Worm (Caenorhabditis elegans) whole organism, mixed stage, embryonic: ENCODE data around the gene gex-4.

Experiments
- M03D4.4 ChIP-seq: sonication (generic microtip); optimal IDR thresholded peaks from 2 replicates; lab custom pipeline; 2017; ENCODE audit warnings: mild to moderate bottlenecking, missing genetic modification characterization, missing compliant biosample characterization
- bed-3 ChIP-seq: fragments of 200-800 bp; sonication (Bioruptor generic); optimal IDR thresholded peaks from 3 replicates; lab custom pipeline; 2018; ENCODE audit warnings: mild to moderate bottlenecking, missing genetic modification characterization, moderate library complexity, missing compliant biosample characterization
- blmp-1 ChIP-seq: fragments of 150-350 bp; optimal IDR thresholded peaks from 2 replicates; lab custom pipeline; 2014; ENCODE audit warnings: missing biosample characterization, missing genetic modification characterization
- ceh-39 ChIP-seq: fragments of 150-350 bp; optimal IDR thresholded peaks from 2 replicates; lab custom pipeline; 2014; ENCODE audit warnings: missing biosample characterization, missing genetic modification characterization
- ceh-43 ChIP-seq: fragments of 200-800 bp; sonication (Bioruptor generic); optimal IDR thresholded peaks from 2 replicates; lab custom pipeline; 2018; ENCODE audit warnings: mild to moderate bottlenecking, missing genetic modification characterization, moderate library complexity, missing compliant biosample characterization
- ces-1 ChIP-seq: fragments of 150-350 bp; optimal IDR thresholded peaks from 2 replicates; lab custom pipeline; 2014; ENCODE audit warnings: missing biosample characterization, missing genetic modification reagents, missing genetic modification characterization
- cnd-1 ChIP-seq: fragments of 200-800 bp; sonication (Bioruptor generic); optimal IDR thresholded peaks from 2 replicates; lab custom pipeline; 2018; ENCODE audit warnings: mild to moderate bottlenecking, missing genetic modification characterization, missing compliant biosample characterization
- drap-1 ChIP-seq: fragments of 200-800 bp; sonication (Bioruptor generic); optimal IDR thresholded peaks from 3 replicates; lab custom pipeline; 2018; ENCODE audit warnings: mild to moderate bottlenecking, missing genetic modification characterization, missing compliant biosample characterization
- elt-1 ChIP-seq: sonication (generic microtip); optimal IDR thresholded peaks from 2 replicates; lab custom pipeline; 2017; ENCODE audit warnings: missing genetic modification characterization, mild to moderate bottlenecking, missing compliant biosample characterization, antibody characterized with exemption, moderate library complexity, borderline replicate concordance; ENCODE audit not compliant: insufficient read depth
- elt-3 ChIP-seq: fragments of 150-350 bp; optimal IDR thresholded peaks from 2 replicates; lab custom pipeline; 2014; ENCODE audit warnings: missing biosample characterization, missing genetic modification characterization
- flh-1 ChIP-seq: fragments of 200-800 bp; sonication (Bioruptor generic); optimal IDR thresholded peaks from 2 replicates; lab custom pipeline; 2018; ENCODE audit warnings: mild to moderate bottlenecking, missing genetic modification characterization, moderate library complexity, missing compliant biosample characterization
- ham-2 ChIP-seq: fragments of 200-800 bp; sonication (Bioruptor generic); optimal IDR thresholded peaks from 2 replicates; lab custom pipeline; 2018; ENCODE audit warnings: mild to moderate bottlenecking, missing genetic modification characterization, missing compliant biosample characterization
- hlh-1 ChIP-seq: fragments of 150-350 bp; optimal IDR thresholded peaks from 2 replicates; lab custom pipeline; 2014; ENCODE audit warnings: missing biosample characterization, missing genetic modification reagents, missing genetic modification characterization
- lin-13 ChIP-seq: fragments of 150-350 bp; optimal IDR thresholded peaks from 2 replicates; lab custom pipeline; 2014; ENCODE audit warnings: missing biosample characterization, missing genetic modification characterization
- lin-32 ChIP-seq: fragments of 200-800 bp; sonication (Bioruptor generic); optimal IDR thresholded peaks from 2 replicates; lab custom pipeline; 2018; ENCODE audit warnings: mild to moderate bottlenecking, missing genetic modification characterization, missing compliant biosample characterization
- lsy-2 ChIP-seq: fragments of 150-350 bp; optimal IDR thresholded peaks from 2 replicates; lab custom pipeline; 2014; ENCODE audit warnings: missing biosample characterization, missing genetic modification characterization
- mab-5 ChIP-seq: fragments of 150-350 bp; optimal IDR thresholded peaks from 2 replicates; lab custom pipeline; 2014; ENCODE audit warnings: missing biosample characterization, missing genetic modification characterization
- mep-1 ChIP-seq: fragments of 150-350 bp; optimal IDR thresholded peaks from 2 replicates; lab custom pipeline; 2017; ENCODE audit warnings: missing biosample characterization, missing genetic modification reagents, missing genetic modification characterization, inconsistent platforms
- mls-2 ChIP-seq: sonication (generic microtip); optimal IDR thresholded peaks from 2 replicates; lab custom pipeline; 2016; ENCODE audit warnings: mild to moderate bottlenecking, missing genetic modification characterization, moderate library complexity, missing compliant biosample characterization
- nhr-12 ChIP-seq: fragments of 150-350 bp; optimal IDR thresholded peaks from 2 replicates; lab custom pipeline; 2014; ENCODE audit warnings: missing biosample characterization, missing genetic modification characterization
- nhr-2 ChIP-seq: fragments of 150-350 bp; optimal IDR thresholded peaks from 2 replicates; lab custom pipeline; 2014; ENCODE audit warnings: missing biosample characterization, missing genetic modification characterization
- nhr-237 ChIP-seq: fragments of 150-350 bp; optimal IDR thresholded peaks from 2 replicates; lab custom pipeline; 2014; ENCODE audit warnings: missing biosample characterization, missing genetic modification characterization
- nhr-28 ChIP-seq: fragments of 150-350 bp; optimal IDR thresholded peaks from 2 replicates; lab custom pipeline; 2014; ENCODE audit warnings: missing biosample characterization, missing genetic modification characterization
- nhr-76 ChIP-seq: sonication (generic microtip); optimal IDR thresholded peaks from 2 replicates; lab custom pipeline; 2017; ENCODE audit warnings: missing biosample characterization, missing genetic modification characterization
- pha-4 ChIP-seq: fragments of 150-350 bp; optimal IDR thresholded peaks from 2 replicates; lab custom pipeline; 2018; ENCODE audit warnings: missing biosample characterization, missing genetic modification reagents, missing genetic modification characterization
- snpc-4 ChIP-seq: fragments of 150-350 bp; optimal IDR thresholded peaks from 2 replicates; lab custom pipeline; 2014; ENCODE audit warnings: missing biosample characterization, missing genetic modification characterization
- sptf-1 ChIP-seq: sonication (generic microtip); optimal IDR thresholded peaks from 2 replicates; lab custom pipeline; 2017; ENCODE audit warnings: mild to moderate bottlenecking, missing genetic modification characterization, moderate library complexity, missing compliant biosample characterization
- tbx-8 ChIP-seq: fragments of 200-800 bp; sonication (Bioruptor generic); optimal IDR thresholded peaks from 2 replicates; lab custom pipeline; 2018; ENCODE audit warnings: mild to moderate bottlenecking, missing genetic modification characterization, moderate library complexity, missing compliant biosample characterization
- unc-120 ChIP-seq: sonication (generic microtip); optimal IDR thresholded peaks from 2 replicates; lab custom pipeline; 2017; ENCODE audit warnings: missing genetic modification characterization, missing compliant biosample characterization; ENCODE audit not compliant: poor library complexity, severe bottlenecking
- unc-39 ChIP-seq: fragments of 150-350 bp; optimal IDR thresholded peaks from 2 replicates; lab custom pipeline; 2014; ENCODE audit warnings: missing biosample characterization, missing genetic modification characterization
- unc-62 ChIP-seq: fragments of 150-350 bp; optimal IDR thresholded peaks from 2 replicates; lab custom pipeline; 2014; ENCODE audit warnings: missing biosample characterization, missing genetic modification reagents, missing genetic modification characterization
- zip-8 ChIP-seq: fragments of 150-350 bp; optimal IDR thresholded peaks from 2 replicates; lab custom pipeline; 2014; ENCODE audit warnings: missing biosample characterization, missing genetic modification characterization
- ztf-11 ChIP-seq: fragments of 150-350 bp; optimal IDR thresholded peaks from 2 replicates; lab custom pipeline; 2014; ENCODE audit warnings: missing biosample characterization, missing genetic modification characterization

The gex-4 gene

ce11 chrIII:12207574-12207973, 10.9 kb downstream of the gex-4 start:
- TF ChIP-seq nhr-76 (tag; lab: Kevin White, UChicago) = no peak
- no peak for TF ChIP-seq lsy-2 (tag; lab: Kevin White, UChicago)
- TF ChIP-seq lin-13 = no peak
- no peak for TF ChIP-seq zip-8 (tag; lab: Kevin White, UChicago)
- TF ChIP-seq sptf-1 (tag; lab: Kevin White, UChicago) = no peak

ce11 chrIII:12205271-12205670, 13.2 kb downstream of the gex-4 start:
- TF ChIP-seq unc-62 (GFP tag; lab: Kevin White, UChicago) (no peak), M03D4.4 (no peak)

- TF ChIP-seq nhr-2 (tag; lab: Kevin White, UChicago) (no peak), drap-1 (GFP tag; lab: Kevin White, UChicago) (no peak), tbx-8 (GFP tag; lab: Kevin White, UChicago) (no peak)
Observed at ce11 chrIII:12202437-12202836, 16.0 kb downstream of the gex-4 start, which contains the start of gene osm-12. TSS of gene osm-12 (minus strand) at chrIII:12202537.

ce11 chrIII:12198135-12198534, 20.3 kb downstream of the gex-4 start:
- TF ChIP-seq mls-2 (tag; lab: Kevin White, UChicago) (no peak), elt-1 (tag; lab: Kevin White, UChicago) (no peak), lsy-2 (tag; lab: Kevin White, UChicago) (no peak), nhr-76 (tag; lab: Kevin White, UChicago) (no peak), ham-2 (GFP tag; lab: Kevin White, UChicago) (no peak), zip-8 (tag; lab: Kevin White, UChicago) (no peak), cnd-1 (tag; lab: Kevin White, UChicago) (no peak), lin-32 (GFP tag; lab: Kevin White, UChicago) (no peak), blmp-1 (no peak), ces-1 (no peak), unc-120 (tag; lab: Kevin White, UChicago) (no peak), bed-3 (GFP tag; lab: Kevin White, UChicago) (no peak), flh-1 (no peak)

- TF ChIP-seq snpc-4 (tag; lab: Kevin White, UChicago) = no peak
- TF ChIP-seq nhr-76 (tag; lab: Kevin White, UChicago) = no peak
- TF ChIP-seq ceh-39 (tag; lab: Kevin White, UChicago) = no peak
- no peak for TF ChIP-seq lsy-2 (tag; lab: Kevin White, UChicago)
- no peak for TF ChIP-seq ces-1
- no peak for TF ChIP-seq blmp-1
- no peak for TF ChIP-seq nhr-2 (tag; lab: Kevin White, UChicago)
Observed at ce11 chrIII:12195991-12196390, 22.4 kb downstream of the gex-4 start.

ce11 chrIII:12194190-12194589, 24.2 kb downstream of the gex-4 start, which contains the start of gene Y75B8A.44:
TSS of gene Y75B8A.44 (plus strand) at chrIII:12194490.
- no peak for TF ChIP-seq tbx-8 (GFP tag; lab: Kevin White, UChicago)
- no peak for TF ChIP-seq lsy-2 (tag; lab: Kevin White, UChicago)
- TF ChIP-seq elt-1 (tag; lab: Kevin White, UChicago) = no peak
- TF ChIP-seq ces-1 = no peak
- no peak for TF ChIP-seq M03D4.4
- TF ChIP-seq nhr-76 (tag; lab: Kevin White, UChicago) = no peak
- TF ChIP-seq ceh-43 (GFP tag; lab: Kevin White, UChicago) = no peak
- no peak for TF ChIP-seq snpc-4 (tag; lab: Kevin White, UChicago)
- no peak for TF ChIP-seq sptf-1 (tag; lab: Kevin White, UChicago)

ce11 chrIII:12188236-12188635, 30.2 kb downstream of the gex-4 start:
- TF ChIP-seq nhr-237 = no peak
- TF ChIP-seq mls-2 (tag; lab: Kevin White, UChicago) = no peak
- no peak for TF ChIP-seq elt-3
- TF ChIP-seq pha-4 (tag; lab: Kevin White, UChicago) = no peak
- no peak for TF ChIP-seq blmp-1
- no peak for TF ChIP-seq unc-39
- TF ChIP-seq ztf-11 (tag; lab: Kevin White, UChicago) = no peak
- TF ChIP-seq sptf-1 (tag; lab: Kevin White, UChicago) = no peak
- no peak for TF ChIP-seq lin-13
- no peak for TF ChIP-seq mep-1 (tag; lab: Kevin White, UChicago)
- TF ChIP-seq flh-1 = no peak
- no peak for TF ChIP-seq lsy-2 (tag; lab: Kevin White, UChicago)
- TF ChIP-seq unc-120 (tag; lab: Kevin White, UChicago) = no peak
- no peak for TF ChIP-seq mab-5 (tag; lab: Kevin White, UChicago)
- TF ChIP-seq nhr-12 (tag; lab: Kevin White, UChicago) = no peak
- TF ChIP-seq cnd-1 (tag; lab: Kevin White, UChicago) = no peak
- no peak for TF ChIP-seq hlh-1 (tag; lab: Kevin White, UChicago)
- TF ChIP-seq nhr-28 (tag; lab: Kevin White, UChicago) = no peak
- TF ChIP-seq nhr-2 (tag; lab: Kevin White, UChicago) = no peak
